Fruit fly (Drosophila melanogaster): ENCODE data around the gene CG5687.

CG5687 gene

dm6 chr3L:1939983-1940504 is 1.1 kb upstream of the CG5687 start (continued):
- TF ChIP-seq CG1621 (tag; optimal IDR thresholded peaks at IDR 0.05), result no peak
- TF ChIP-seq pdm3 (GFP tag; optimal IDR thresholded peaks at IDR 0.05), result no peak
- no peak for TF ChIP-seq svp (GFP tag)
- peak; percentile 17; the same call in 1 of the 2 replicates for TF ChIP-seq CG15336 (GFP tag; IDR thresholded peaks at IDR 0.05)

dm6 chr3L:1937469-1937868 is 1.4 kb downstream of the CG5687 start:
- peak; percentile 3 for TF ChIP-seq Hr39 (GFP tag; optimal IDR thresholded peaks at IDR 0.05)
- TF ChIP-seq CG3919 (GFP tag; optimal IDR thresholded peaks at IDR 0.05), result peak; percentile 38
- TF ChIP-seq Met (GFP tag; optimal IDR thresholded peaks at IDR 0.05), result peak; percentile 33
- no peak for TF ChIP-seq svp (GFP tag)
- peak; percentile 43 for TF ChIP-seq esn (GFP tag; optimal IDR thresholded peaks at IDR 0.05)
- peak; percentile 38; the same call in 1 of the 2 replicates for TF ChIP-seq CG15336 (GFP tag; IDR thresholded peaks at IDR 0.05)
- peak; percentile 84 for TF ChIP-seq Eip78C (GFP tag)
- TF ChIP-seq Ets96B (tag; optimal IDR thresholded peaks at IDR 0.05), result no peak
- peak; percentile 9 for TF ChIP-seq CG6276 (GFP tag; optimal IDR thresholded peaks at IDR 0.05)
- TF ChIP-seq CG3032 (tag; optimal IDR thresholded peaks at IDR 0.05), result no peak
- peak; percentile 16 for TF ChIP-seq acj6 (GFP tag; optimal IDR thresholded peaks at IDR 0.05)
- TF ChIP-seq fkh (GFP tag; optimal IDR thresholded peaks at IDR 0.05), result no peak
- TF ChIP-seq achi (GFP tag; optimal IDR thresholded peaks at IDR 0.05), result peak; percentile 12
- no peak for TF ChIP-seq CG11762 (GFP tag; optimal IDR thresholded peaks at IDR 0.05; ENCODE audit: insufficient read depth)
- TF ChIP-seq CG8632 (GFP tag; optimal IDR thresholded peaks at IDR 0.05), result peak; percentile 8
- no peak for TF ChIP-seq CG8319 (GFP tag; optimal IDR thresholded peaks at IDR 0.05)
- TF ChIP-seq Blimp-1 (GFP tag; optimal IDR thresholded peaks at IDR 0.05), result no peak
- TF ChIP-seq topi (GFP tag; optimal IDR thresholded peaks at IDR 0.05), result peak; percentile 40
- TF ChIP-seq CG6163 (GFP tag; IDR thresholded peaks at IDR 0.05), result peak; percentile 72; the same call in 2 of the 3 replicates
- peak; percentile 20 for TF ChIP-seq lz (GFP tag; optimal IDR thresholded peaks at IDR 0.05)
- peak in 1 of 2 experiments; percentile 27 for TF ChIP-seq ss (GFP tag; optimal IDR thresholded peaks at IDR 0.05)
- TF ChIP-seq CG31627 (GFP tag; optimal IDR thresholded peaks at IDR 0.05), result peak; percentile 6
- peak; percentile 12 for TF ChIP-seq CG9139 (GFP tag; optimal IDR thresholded peaks at IDR 0.05)
- peak; percentile 36 for TF ChIP-seq CG6792 (GFP tag; optimal IDR thresholded peaks at IDR 0.05)
- peak; percentile 40; the same call in 1 of the 3 replicates for TF ChIP-seq CG8119 (GFP tag; IDR thresholded peaks at IDR 0.05)
- peak; percentile 16 for TF ChIP-seq CG32006 (GFP tag; optimal IDR thresholded peaks at IDR 0.05)
- TF ChIP-seq fd85E (GFP tag; optimal IDR thresholded peaks at IDR 0.05), result no peak
- TF ChIP-seq CG11294 (GFP tag; IDR thresholded peaks at IDR 0.05), result no peak
- 0 out of 3 replicates have a peak, but pooled peaks have one; percentile 16 for TF ChIP-seq eg (GFP tag; IDR thresholded peaks at IDR 0.05)
- TF ChIP-seq Hr4 (GFP tag; optimal IDR thresholded peaks at IDR 0.05), result peak; percentile 25
- TF ChIP-seq net (GFP tag; optimal IDR thresholded peaks at IDR 0.05), result peak; percentile 11

- TF ChIP-seq CG3032 (tag; optimal IDR thresholded peaks at IDR 0.05), result no peak
- TF ChIP-seq salr (GFP tag; optimal IDR thresholded peaks at IDR 0.05), result no peak
- no peak for TF ChIP-seq CG11902 (GFP tag; optimal IDR thresholded peaks at IDR 0.05)
- TF ChIP-seq achi (GFP tag; optimal IDR thresholded peaks at IDR 0.05), result no peak
- no peak for TF ChIP-seq Smox (GFP tag; optimal IDR thresholded peaks at IDR 0.05)
- TF ChIP-seq eg (GFP tag; IDR thresholded peaks at IDR 0.05), result no peak
- no peak for TF ChIP-seq Eip75B (GFP tag; optimal IDR thresholded peaks at IDR 0.05)
- TF ChIP-seq acj6 (GFP tag; optimal IDR thresholded peaks at IDR 0.05), result no peak
- TF ChIP-seq dac (GFP tag; optimal IDR thresholded peaks at IDR 0.05), result no peak
- TF ChIP-seq CG6854 (GFP tag; optimal IDR thresholded peaks at IDR 0.05), result no peak
- no peak for TF ChIP-seq fd85E (GFP tag; optimal IDR thresholded peaks at IDR 0.05)
- no peak for TF ChIP-seq Hr38 (GFP tag; optimal IDR thresholded peaks at IDR 0.05)
- no peak for TF ChIP-seq CG6276 (GFP tag; optimal IDR thresholded peaks at IDR 0.05)
- no peak for TF ChIP-seq ss (GFP tag; optimal IDR thresholded peaks at IDR 0.05)
- no peak for TF ChIP-seq CG7368 (GFP tag; optimal IDR thresholded peaks at IDR 0.05)
- no peak for TF ChIP-seq CG31627 (GFP tag; optimal IDR thresholded peaks at IDR 0.05)
Observed at dm6 chr3L:1928959-1929358, 9.9 kb downstream of the CG5687 start.

All from whole organism, prepupa.